Worm (Caenorhabditis elegans): ENCODE measurements around the gene T01E8.1.

- TF ChIP-seq hpl-2 (GFP tag; optimal IDR thresholded peaks at IDR 0.05), result no peak
- TF ChIP-seq ceh-82 (tag; optimal IDR thresholded peaks at IDR 0.05), result no peak
- TF ChIP-seq ztf-4 (tag; optimal IDR thresholded peaks at IDR 0.05), result no peak
- no peak for TF ChIP-seq lin-39 (tag; optimal IDR thresholded peaks at IDR 0.05)
- no peak for TF ChIP-seq lin-13 (GFP tag; optimal IDR thresholded peaks at IDR 0.05)
- TF ChIP-seq tbx-2 (tag; optimal IDR thresholded peaks at IDR 0.05), result no peak
- TF ChIP-seq ceh-8 (GFP tag; optimal IDR thresholded peaks at IDR 0.05), result no peak
- no peak for TF ChIP-seq skn-1 (tag; optimal IDR thresholded peaks at IDR 0.05)
- TF ChIP-seq snpc-4 (tag; optimal IDR thresholded peaks at IDR 0.05), result no peak
- no peak for TF ChIP-seq fos-1 (tag; optimal IDR thresholded peaks at IDR 0.05)
- no peak for TF ChIP-seq aly-2 (tag; optimal IDR thresholded peaks at IDR 0.05)
- TF ChIP-seq ama-1 (optimal IDR thresholded peaks at IDR 0.05), result no peak
Observed at ce11 chrII:10164137-10164536, 42.4 kb upstream of the T01E8.1 start.

All from whole organism, L1 larva.